Worm (Caenorhabditis elegans) whole organism, early embryonic: ENCODE data around the gene kbp-1.

Experiments
- F13C5.2 ChIP-seq: sonication (generic microtip); optimal IDR thresholded peaks from 2 replicates; lab custom pipeline; 2017; ENCODE audit warnings: mild to moderate bottlenecking, missing genetic modification characterization, inconsistent platforms, missing compliant biosample characterization
- ama-1 ChIP-seq: fragments of 150-350 bp; optimal IDR thresholded peaks from 2 replicates; lab custom pipeline; 2014
- ceh-13 ChIP-seq: fragments of 200-800 bp; sonication (Bioruptor generic); optimal IDR thresholded peaks from 2 replicates; lab custom pipeline; 2018; ENCODE audit warnings: mild to moderate bottlenecking, missing genetic modification characterization, missing compliant biosample characterization
- ets-7 ChIP-seq: sonication (generic microtip); optimal IDR thresholded peaks from 2 replicates; lab custom pipeline; 2016; ENCODE audit warnings: missing genotype, missing genetic modification characterization, missing compliant biosample characterization
- flt-1 ChIP-seq: fragments of 200-800 bp; sonication (Bioruptor generic); IDR thresholded peaks from 2 replicates; pipeline ENCODE4 v1.3.6; 2022; ENCODE audit warnings: missing genetic modification characterization, missing compliant biosample characterization
- hmbx-1 ChIP-seq: sonication (generic microtip); optimal IDR thresholded peaks from 2 replicates; lab custom pipeline; 2016; ENCODE audit warnings: mild to moderate bottlenecking, missing genetic modification characterization, missing compliant biosample characterization
- hmg-4 ChIP-seq: fragments of 200-800 bp; sonication (Bioruptor generic); optimal IDR thresholded peaks from 2 replicates; lab custom pipeline; 2018; ENCODE audit warnings: mild to moderate bottlenecking, missing genetic modification characterization, missing compliant biosample characterization
- hnd-1 ChIP-seq: sonication (generic microtip); optimal IDR thresholded peaks from 2 replicates; lab custom pipeline; 2016; ENCODE audit warnings: missing genetic modification characterization, missing compliant biosample characterization
- pes-1 ChIP-seq: fragments of 200-800 bp; sonication (Bioruptor generic); IDR thresholded peaks from 2 replicates; pipeline ENCODE4 v1.3.6; 2022; ENCODE audit warnings: missing genetic modification reagents, missing genetic modification characterization, missing compliant biosample characterization
- scrt-1 ChIP-seq: fragments of 200-800 bp; sonication (Bioruptor generic); IDR thresholded peaks from 2 replicates; pipeline ENCODE4 v1.3.6; 2022; ENCODE audit warnings: missing genetic modification characterization, missing compliant biosample characterization
- tbx-11 ChIP-seq: fragments of 200-800 bp; sonication (Bioruptor generic); IDR thresholded peaks from 2 replicates; pipeline ENCODE4 v1.3.6; 2022; ENCODE audit warnings: missing genetic modification characterization, missing compliant biosample characterization
- tra-4 ChIP-seq: sonication (generic microtip); optimal IDR thresholded peaks from 2 replicates; lab custom pipeline; 2017; ENCODE audit warnings: missing genetic modification characterization, missing compliant biosample characterization

ce11 chrIII:6822790-6823189 is 46.6 kb upstream of the kbp-1 start:
- TF ChIP-seq tra-4 (no peak), ama-1 (lab: Kevin White, UChicago) (no peak), ets-7 (tag; lab: Kevin White, UChicago) (no peak), tbx-11 (GFP tag; lab: Robert Waterston, UW) (no peak), pes-1 (no peak), hmg-4 (GFP tag; lab: Kevin White, UChicago) (no peak), scrt-1 (GFP tag; lab: Robert Waterston, UW) (no peak), flt-1 (GFP tag; lab: Robert Waterston, UW) (no peak), hnd-1 (tag; lab: Kevin White, UChicago) (no peak), F13C5.2 (tag; lab: Kevin White, UChicago) (no peak), ceh-13 (GFP tag; lab: Kevin White, UChicago) (no peak), hmbx-1 (tag; lab: Kevin White, UChicago) (no peak)
